Worm (Caenorhabditis elegans) whole organism, early embryonic: ENCODE data around the gene btb-20.
A peak's percentile ranks its signal among the peaks of the same experiment; 100 is the strongest.

Experiments used
- B0310.2 ChIP-seq: sonication (generic microtip); optimal IDR thresholded peaks from 2 replicates; lab custom pipeline; 2016; ENCODE audit warnings: mild to moderate bottlenecking, missing genetic modification characterization, missing compliant biosample characterization
- F13C5.2 ChIP-seq: sonication (generic microtip); optimal IDR thresholded peaks from 2 replicates; lab custom pipeline; 2017; ENCODE audit warnings: mild to moderate bottlenecking, missing genetic modification characterization, inconsistent platforms, missing compliant biosample characterization
- aly-1 ChIP-seq: sonication (generic microtip); optimal IDR thresholded peaks from 2 replicates; lab custom pipeline; 2016; ENCODE audit warnings: missing genetic modification characterization, missing compliant biosample characterization
- ama-1 ChIP-seq: fragments of 150-350 bp; optimal IDR thresholded peaks from 2 replicates; lab custom pipeline; 2014
- ceh-13 ChIP-seq: fragments of 200-800 bp; sonication (Bioruptor generic); optimal IDR thresholded peaks from 2 replicates; lab custom pipeline; 2018; ENCODE audit warnings: mild to moderate bottlenecking, missing genetic modification characterization, missing compliant biosample characterization
- ceh-36 ChIP-seq: sonication (generic microtip); optimal IDR thresholded peaks from 2 replicates; lab custom pipeline; 2016; ENCODE audit warnings: missing genetic modification characterization, inconsistent platforms, missing compliant biosample characterization
- ets-7 ChIP-seq: sonication (generic microtip); optimal IDR thresholded peaks from 2 replicates; lab custom pipeline; 2016; ENCODE audit warnings: missing genotype, missing genetic modification characterization, missing compliant biosample characterization
- flt-1 ChIP-seq: fragments of 200-800 bp; sonication (Bioruptor generic); IDR thresholded peaks from 2 replicates; pipeline ENCODE4 v1.3.6; 2022; ENCODE audit warnings: missing genetic modification characterization, missing compliant biosample characterization
- hmbx-1 ChIP-seq: sonication (generic microtip); optimal IDR thresholded peaks from 2 replicates; lab custom pipeline; 2016; ENCODE audit warnings: mild to moderate bottlenecking, missing genetic modification characterization, missing compliant biosample characterization
- sea-1 ChIP-seq: fragments of 200-800 bp; sonication (Bioruptor generic); conservative IDR thresholded peaks from 2 replicates; pipeline ENCODE4 v1.3.6; 2022; ENCODE audit warnings: missing genetic modification characterization, missing compliant biosample characterization
- tra-4 ChIP-seq: sonication (generic microtip); optimal IDR thresholded peaks from 2 replicates; lab custom pipeline; 2017; ENCODE audit warnings: missing genetic modification characterization, missing compliant biosample characterization

DNA sequence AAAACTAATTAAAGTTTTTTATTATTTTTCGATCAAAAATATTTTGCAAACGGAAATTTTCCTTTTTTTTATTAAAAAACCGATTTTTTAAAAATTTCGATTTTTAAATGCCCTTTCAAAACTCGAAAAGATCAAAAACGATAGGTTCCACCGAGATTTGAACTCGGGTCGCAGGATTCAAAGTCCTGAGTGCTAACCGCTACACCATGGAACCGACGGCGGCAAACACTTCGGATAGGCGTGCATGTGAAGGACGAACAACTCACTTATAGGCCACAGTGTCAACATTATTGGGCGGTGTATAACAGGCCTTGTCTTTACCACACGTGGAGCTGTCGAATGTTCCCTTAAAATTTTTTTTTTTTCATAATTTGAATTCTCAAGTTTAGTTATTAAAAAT is 48.6 kb downstream of the btb-20 start:
- TF ChIP-seq aly-1 (no peak), B0310.2 (tag; lab: Kevin White, UChicago) (no peak), sea-1 (GFP tag; lab: Robert Waterston, UW) (0 out of 2 replicates have a peak, but pooled peaks have one; percentile 60), hmbx-1 (no peak), ama-1 (lab: Kevin White, UChicago) (no peak), F13C5.2 (tag; lab: Kevin White, UChicago) (no peak), ceh-13 (GFP tag; lab: Kevin White, UChicago) (no peak), tra-4 (tag; lab: Kevin White, UChicago) (no peak), flt-1 (GFP tag; lab: Robert Waterston, UW) (peak; percentile 70), ets-7 (no peak), ceh-36 (tag; lab: Kevin White, UChicago) (peak; percentile 25)
